Worm (Caenorhabditis elegans): ENCODE results near the gene lov-1.

DNA sequence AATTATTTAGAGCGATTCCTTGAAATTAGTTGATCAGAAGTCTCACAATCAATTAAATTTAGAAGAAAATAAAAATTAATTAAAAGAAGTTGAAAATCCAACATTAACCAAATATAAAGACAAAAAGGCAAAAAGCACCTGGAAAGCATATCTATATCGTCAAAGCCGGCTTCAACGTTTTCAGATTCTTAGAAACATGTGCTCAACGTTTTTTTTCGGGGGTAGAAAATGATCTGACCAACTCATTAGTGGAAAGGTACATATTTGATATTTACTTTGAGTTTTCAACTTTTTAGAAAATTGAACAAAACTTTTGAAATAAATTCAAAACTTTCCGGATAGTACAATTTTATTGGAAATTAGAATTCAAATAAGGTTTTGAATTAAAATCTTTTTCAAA is 11.2 kb upstream of the lov-1 start:
- TF ChIP-seq ref-1 (GFP tag; conservative IDR thresholded peaks at IDR 0.05) (no peak), med-1 (GFP tag; optimal IDR thresholded peaks at IDR 0.05; ENCODE audit: insufficient read depth) (no peak)

All from whole organism, midembryonic.